Worm (Caenorhabditis elegans): ENCODE results near the gene C04E6.7.

ce11 chrV:5927347-5927746 lies 34.2 kb downstream of the C04E6.7 start, which contains the start of gene srsx-17:
- TF ChIP-seq rbr-2 (tag; optimal IDR thresholded peaks at IDR 0.05) (no peak), zag-1 (tag; optimal IDR thresholded peaks at IDR 0.05) (no peak), ceh-82 (tag; optimal IDR thresholded peaks at IDR 0.05) (no peak), ces-1 (GFP tag; optimal IDR thresholded peaks at IDR 0.05) (no peak)
